Fruit fly (Drosophila melanogaster) whole organism: Measurements from ENCODE around the gene CG8563.

Experiments
- Dll ChIP-seq: fragments of >200 bp; optimal IDR thresholded peaks from 2 replicates; lab custom pipeline; 2017
- pan ChIP-seq: fragments of >200 bp; optimal IDR thresholded peaks from 2 replicates; lab custom pipeline; 2017
- usp ChIP-seq: fragments of >200 bp; optimal IDR thresholded peaks from 2 replicates; lab custom pipeline; 2017; ENCODE audit warnings: missing biosample characterization, missing genetic modification characterization, mixed read lengths

DNA sequence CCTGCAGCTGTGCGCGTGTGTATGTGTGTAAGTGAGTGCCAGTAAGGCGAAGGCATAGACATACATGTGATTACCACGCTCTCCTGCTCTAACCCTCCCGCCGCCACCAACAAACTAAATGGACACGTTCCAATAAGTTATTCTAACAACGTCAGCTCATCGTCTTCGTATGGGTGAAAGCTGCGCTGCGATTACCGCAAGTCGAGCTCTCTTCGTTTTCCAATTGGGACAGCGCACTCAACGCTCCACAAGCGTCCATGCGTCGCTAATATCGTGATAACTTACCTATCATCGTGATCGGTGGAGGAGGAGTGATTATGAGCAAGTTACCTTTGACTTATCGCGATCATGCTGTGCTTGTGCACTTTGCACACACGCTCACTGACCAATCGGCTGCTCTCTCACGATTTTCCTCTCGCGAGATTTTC is 29.4 kb upstream of the CG8563 start:
- TF ChIP-seq pan (lab: Kevin White, UChicago) (no peak), usp (GFP tag; lab: Kevin White, UChicago) (no peak), Dll (lab: Kevin White, UChicago) (no peak)
